Worm (Caenorhabditis elegans) whole organism, L4/young adult: Measurements from ENCODE around the gene srz-102.

Experiments used
- W03F9.2 ChIP-seq: fragments of 150-350 bp; optimal IDR thresholded peaks from 2 replicates; lab custom pipeline; 2014; ENCODE audit warnings: missing biosample characterization, missing genetic modification characterization
- him-1 ChIP-seq: sonication (generic microtip); optimal IDR thresholded peaks from 2 replicates; lab custom pipeline; 2016; ENCODE audit warnings: missing genotype, missing genetic modification reagents, missing genetic modification characterization, missing compliant biosample characterization

DNA sequence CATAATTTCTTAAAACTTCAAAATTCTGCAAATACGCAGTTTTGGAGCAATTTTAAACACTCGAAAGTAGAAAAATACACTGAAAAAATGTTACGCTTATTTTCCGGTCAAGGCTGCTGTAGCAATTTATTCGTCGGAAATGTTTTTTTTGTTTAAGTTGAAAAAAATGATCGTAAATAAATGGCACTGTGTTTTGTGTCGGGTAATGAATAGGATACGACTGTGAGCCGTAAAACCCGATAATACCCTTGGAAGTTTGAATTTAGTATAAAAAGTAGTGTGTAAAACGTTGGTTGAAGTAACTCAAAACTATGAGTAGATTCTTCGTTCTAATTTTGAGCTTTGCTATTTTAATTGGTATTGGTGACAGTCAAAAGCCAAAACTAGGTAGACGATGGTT lies 39.6 kb downstream of the srz-102 start, which contains the start of gene T25E12.14:
- TF ChIP-seq him-1 (no peak), W03F9.2 (tag; lab: Kevin White, UChicago) (no peak)
